Worm (Caenorhabditis elegans): Measurements from ENCODE around the gene ceh-87.
"Not testable (repeated sequence)": the region's sequence is repeated elsewhere in the genome, so short reads cannot be mapped to it uniquely, and the experiment has no call there.

The ceh-87 gene

ce11 chrII:2641777-2642176, 42.3 kb downstream of the ceh-87 start, which contains the start of gene F22E5.7:
Gene F22E5.7 (plus strand): TSS chrII:2642077.
- TF ChIP-seq ceh-82 (tag; optimal IDR thresholded peaks at IDR 0.05) (no peak), dmd-8 (GFP tag; IDR thresholded peaks at IDR 0.05) (no peak), F44E2.7 (GFP tag; IDR thresholded peaks at IDR 0.05) (no peak), nhr-41 (GFP tag; IDR thresholded peaks at IDR 0.05) (no peak), nhr-11 (tag; optimal IDR thresholded peaks at IDR 0.05) (no peak), nhr-10 (tag; optimal IDR thresholded peaks at IDR 0.05) (no peak), duxl-1 (tag; optimal IDR thresholded peaks at IDR 0.05; ENCODE audit: poor library complexity) (no peak)

DNA sequence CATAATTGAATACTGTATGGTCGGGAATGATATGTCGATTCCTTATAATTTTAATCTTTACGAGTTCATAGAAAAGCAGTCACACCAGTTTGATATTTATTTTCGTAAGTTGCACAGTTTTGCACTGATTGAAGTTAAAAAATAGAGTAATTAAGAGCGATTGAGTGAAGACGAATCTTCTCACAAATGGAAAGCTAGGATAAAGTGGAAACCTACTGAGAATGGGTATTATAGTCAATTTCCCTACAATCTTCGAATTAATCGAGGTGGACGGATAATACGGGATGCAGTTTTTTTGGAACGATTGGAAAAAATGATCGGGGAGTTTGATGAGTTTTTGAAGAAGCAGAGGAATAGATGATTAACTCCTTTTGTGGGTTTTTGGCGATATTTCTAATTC, 43.1 kb downstream of the ceh-87 start, which contains the start of gene F22E5.23:
Gene F22E5.23, plus strand, starts transcription at position 301 of the 400 bp plus-strand sequence.
- TF ChIP-seq T20F7.1 (GFP tag; optimal IDR thresholded peaks at IDR 0.05) (no peak), ZK337.2 (GFP tag; IDR thresholded peaks at IDR 0.05) (no peak), ceh-82 (tag; optimal IDR thresholded peaks at IDR 0.05) (no peak), F10B5.3 (tag; optimal IDR thresholded peaks at IDR 0.05) (no peak), cey-2 (tag; optimal IDR thresholded peaks at IDR 0.05; ENCODE audit: borderline replicate concordance, insufficient read depth) (no peak), gei-8 (GFP tag; optimal IDR thresholded peaks at IDR 0.05) (no peak), ztf-7 (tag; optimal IDR thresholded peaks at IDR 0.05) (no peak), ctbp-1 (GFP tag; IDR thresholded peaks at IDR 0.05) (no peak)

ce11 chrII:2639401-2640088, 44.6 kb downstream of the ceh-87 start, which contains the start of gene F22E5.8:
Gene F22E5.8 (plus strand): TSS chrII:2640038.
- not testable (repeated sequence) for TF ChIP-seq nhr-76 (tag; optimal IDR thresholded peaks at IDR 0.05); nhr-25 (tag; optimal IDR thresholded peaks at IDR 0.05; ENCODE audit: borderline replicate concordance, insufficient read depth); hlh-11 (tag; optimal IDR thresholded peaks at IDR 0.05)

- TF ChIP-seq dpl-1 (GFP tag; optimal IDR thresholded peaks at IDR 0.05), result peak; percentile 86
- peak; percentile 89 for TF ChIP-seq lin-38 (GFP tag; IDR thresholded peaks at IDR 0.05)
- no peak for TF ChIP-seq nhr-25 (tag; optimal IDR thresholded peaks at IDR 0.05; ENCODE audit: borderline replicate concordance, insufficient read depth)
- no peak for TF ChIP-seq set-16 (GFP tag; IDR thresholded peaks at IDR 0.05)
- no peak for TF ChIP-seq unc-39 (tag; optimal IDR thresholded peaks at IDR 0.05)
- no peak for TF ChIP-seq mdt-29 (GFP tag; IDR thresholded peaks at IDR 0.05)
Measured at ce11 chrII:2638062-2638461, 46.0 kb downstream of the ceh-87 start, which contains the start of gene F22E5.9. Gene F22E5.9 (plus strand): TSS chrII:2638388.

DNA sequence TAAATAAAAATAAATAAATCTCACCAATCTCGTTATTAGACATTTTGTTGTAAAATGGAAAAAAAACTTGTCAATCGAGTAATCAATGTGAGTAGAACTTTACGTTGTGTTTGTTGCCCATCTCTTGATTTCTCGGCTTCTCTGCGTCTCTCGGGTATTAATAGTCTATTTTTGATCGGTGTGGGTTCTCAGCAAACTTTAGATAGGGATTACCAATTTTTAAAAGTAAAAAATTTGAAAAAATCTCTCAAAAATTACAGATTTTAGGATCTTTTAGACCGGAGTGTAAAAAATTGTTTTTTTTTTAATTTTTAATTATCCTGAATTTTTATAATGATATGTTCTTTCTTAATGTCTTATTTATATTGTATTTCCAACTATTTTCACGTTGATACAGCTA, 46.7 kb downstream of the ceh-87 start, which contains the start of gene F22E5.21:
Gene F22E5.21, minus strand, starts transcription at position 101 of the 400 bp plus-strand sequence.
- TF ChIP-seq ctbp-1 (GFP tag; IDR thresholded peaks at IDR 0.05) (no peak), lim-7 (GFP tag; IDR thresholded peaks at IDR 0.05) (no peak), aly-2 (tag; optimal IDR thresholded peaks at IDR 0.05) (no peak), fos-1 (tag; optimal IDR thresholded peaks at IDR 0.05) (no peak), dve-1 (tag; optimal IDR thresholded peaks at IDR 0.05; ENCODE audit: insufficient read depth) (no peak)
